Comparison of ENCODE assay signal across 2 fruit fly cellular contexts in genomic region chr3R:29523978-29524775, dm6.
TF ChIP-seq lines count a peak whose summit lies in the region.

No protein-coding gene starts in this region.

- TF ChIP-seq CTCF in whole organism, embryonic (GFP tag; optimal IDR thresholded peaks at IDR 0.05; lab: Kevin White, UChicago), result no peak

TF ChIP-seq in whole organism, embryonic, 481 proteins besides CTCF, POLR2A, EP300 and RAD21:
- peak; percentile 10 for TF ChIP-seq Abd-B (GFP tag; optimal IDR thresholded peaks at IDR 0.05; lab: Kevin White, UChicago)
- peak; percentile 46 for TF ChIP-seq dmrt99B (tag; optimal IDR thresholded peaks at IDR 0.05; lab: Kevin White, UChicago)
- peak; percentile 96 for TF ChIP-seq twi (tag; optimal IDR thresholded peaks at IDR 0.05; lab: Kevin White, UChicago)
- peak; percentile 54 for TF ChIP-seq Sox100B (GFP tag; optimal IDR thresholded peaks at IDR 0.05; lab: Kevin White, UChicago)
- TF ChIP-seq CG6254 (GFP tag; optimal IDR thresholded peaks at IDR 0.05; lab: Kevin White, UChicago), result no peak
- peak; percentile 81 for TF ChIP-seq sens (GFP tag; lab: Kevin White, UChicago)
- peak; percentile 41; the same call in 2 of the 3 replicates for TF ChIP-seq row (GFP tag; IDR thresholded peaks at IDR 0.05; lab: Robert Waterston, UW)
- TF ChIP-seq lola (GFP tag; optimal IDR thresholded peaks at IDR 0.05; lab: Kevin White, UChicago), result peak in 1 of 3 experiments; percentile 20
- no peak for TF ChIP-seq Ptx1 (GFP tag; IDR thresholded peaks at IDR 0.05; lab: Robert Waterston, UW)
- no peak for TF ChIP-seq lbe (GFP tag; optimal IDR thresholded peaks at IDR 0.05; lab: Kevin White, UChicago)
- TF ChIP-seq chm (GFP tag; IDR thresholded peaks at IDR 0.05; lab: Robert Waterston, UW), result 0 out of 2 replicates have a peak, but pooled peaks have one; percentile 19
- peak; percentile 12 for TF ChIP-seq Blimp-1 (GFP tag; optimal IDR thresholded peaks at IDR 0.05; lab: Kevin White, UChicago)
- no peak for TF ChIP-seq D (optimal IDR thresholded peaks at IDR 0.05; lab: Kevin White, UChicago)
- peak; percentile 47 for TF ChIP-seq D (GFP tag; optimal IDR thresholded peaks at IDR 0.05; lab: Kevin White, UChicago)
- TF ChIP-seq sug (tag; optimal IDR thresholded peaks at IDR 0.05; lab: Kevin White, UChicago), result no peak
- peak; percentile 39 for TF ChIP-seq CG2712 (tag; optimal IDR thresholded peaks at IDR 0.05; lab: Kevin White, UChicago)
- peak; percentile 43 for TF ChIP-seq phol (tag; optimal IDR thresholded peaks at IDR 0.05; lab: Kevin White, UChicago)
- peak; percentile 38 for TF ChIP-seq dmrt11E (tag; optimal IDR thresholded peaks at IDR 0.05; lab: Kevin White, UChicago)
- peak; percentile 16 for TF ChIP-seq fd96Cb (tag; optimal IDR thresholded peaks at IDR 0.05; lab: Kevin White, UChicago)
- TF ChIP-seq gem (tag; optimal IDR thresholded peaks at IDR 0.05; lab: Kevin White, UChicago), result peak; percentile 48
- no peak for TF ChIP-seq HLH3B (GFP tag; IDR thresholded peaks at IDR 0.05; lab: Robert Waterston, UW)
- TF ChIP-seq CG5180 (GFP tag; optimal IDR thresholded peaks at IDR 0.05; lab: Kevin White, UChicago), result peak; percentile 6
- peak; percentile 8 for TF ChIP-seq CG12391 (tag; optimal IDR thresholded peaks at IDR 0.05; lab: Kevin White, UChicago)
- TF ChIP-seq amos (GFP tag; IDR thresholded peaks at IDR 0.05; lab: Robert Waterston, UW; ENCODE audit: partially characterized antibody), result no peak
- TF ChIP-seq CG30403 (GFP tag; optimal IDR thresholded peaks at IDR 0.05; lab: Kevin White, UChicago), result peak; percentile 33
- peak; percentile 95 for TF ChIP-seq D19A (tag; optimal IDR thresholded peaks at IDR 0.05; lab: Kevin White, UChicago)
- peak; percentile 7 for TF ChIP-seq Xbp1 (GFP tag; optimal IDR thresholded peaks at IDR 0.05; lab: Kevin White, UChicago)
- peak; percentile 45; the same call in 1 of the 3 replicates for TF ChIP-seq CG17361 (GFP tag; IDR thresholded peaks at IDR 0.05; lab: Robert Waterston, UW)
- TF ChIP-seq tio (GFP tag; optimal IDR thresholded peaks at IDR 0.05; lab: Kevin White, UChicago), result peak; percentile 24
- peak; percentile 43 for TF ChIP-seq nmo (GFP tag; optimal IDR thresholded peaks at IDR 0.05; lab: Kevin White, UChicago)
- peak; percentile 28 for TF ChIP-seq CG14710 (tag; optimal IDR thresholded peaks at IDR 0.05; lab: Kevin White, UChicago)
- TF ChIP-seq cg (GFP tag; optimal IDR thresholded peaks at IDR 0.05; lab: Kevin White, UChicago), result peak; percentile 38
- no peak for TF ChIP-seq al (GFP tag; IDR thresholded peaks at IDR 0.05; lab: Robert Waterston, UW)
- no peak for TF ChIP-seq CG3281 (GFP tag; optimal IDR thresholded peaks at IDR 0.05; lab: Kevin White, UChicago)
- peak; percentile 41; the same call in 1 of the 2 replicates for TF ChIP-seq CG31441 (GFP tag; IDR thresholded peaks at IDR 0.05; lab: Robert Waterston, UW)
- TF ChIP-seq sd (tag; optimal IDR thresholded peaks at IDR 0.05; lab: Kevin White, UChicago), result peak; percentile 39
- TF ChIP-seq CG10979 (tag; optimal IDR thresholded peaks at IDR 0.05; lab: Kevin White, UChicago), result peak; percentile 56
- peak; percentile 47 for TF ChIP-seq CG18262 (tag; optimal IDR thresholded peaks at IDR 0.05; lab: Kevin White, UChicago)
- no peak for TF ChIP-seq gcm2 (GFP tag; optimal IDR thresholded peaks at IDR 0.05; lab: Kevin White, UChicago)
- TF ChIP-seq Scr (GFP tag; IDR thresholded peaks at IDR 0.05; lab: Robert Waterston, UW; ENCODE audit: partially characterized antibody), result no peak
- TF ChIP-seq gsb-n (tag; optimal IDR thresholded peaks at IDR 0.05; lab: Kevin White, UChicago), result peak; percentile 9
- peak; percentile 19 for TF ChIP-seq CG7556 (GFP tag; optimal IDR thresholded peaks at IDR 0.05; lab: Kevin White, UChicago)
- TF ChIP-seq CoRest (tag; optimal IDR thresholded peaks at IDR 0.05; lab: Kevin White, UChicago), result peak; percentile 26

TF ChIP-seq in whole organism, prepupa, 60 proteins besides CTCF, POLR2A, EP300 and RAD21:
- TF ChIP-seq Lpt (GFP tag; optimal IDR thresholded peaks at IDR 0.05; lab: Kevin White, UChicago) (no peak), Eip78C (GFP tag; lab: Kevin White, UChicago) (peak; percentile 19), CG32006 (GFP tag; optimal IDR thresholded peaks at IDR 0.05; lab: Kevin White, UChicago) (peak; percentile 10)

Comparison
In these comparisons a context has a peak if more than half of its experiments do, and no peak if none do; other contexts are left out.
1. Of the 7 proteins assayed by ChIP-seq in both whole organism, embryonic and whole organism, prepupa: peak only in whole organism, embryonic: Blimp-1; only in whole organism, prepupa: none; in both: none; in neither: 6.